Fruit fly (Drosophila melanogaster) whole organism, embryonic: ENCODE results near the gene CG33791.

Source experiments
- Ada2b ChIP-seq: fragments of 200-800 bp; sonication (Bioruptor generic); IDR thresholded peaks from 2 replicates; pipeline ENCODE4 v1.3.6; 2022; ENCODE audit warnings: missing biosample characterization, missing genetic modification characterization
- CG11398 ChIP-seq: fragments of 200-800 bp; sonication (Bioruptor generic); optimal IDR thresholded peaks from 2 replicates; lab custom pipeline; 2016; ENCODE audit warnings: missing biosample characterization, missing genetic modification characterization
- CG12744 ChIP-seq: fragments of 200-800 bp; sonication (Bioruptor generic); optimal IDR thresholded peaks from 2 replicates; lab custom pipeline; 2016; ENCODE audit warnings: missing biosample characterization, missing genetic modification characterization
- CG1529 ChIP-seq: fragments of 200-800 bp; sonication (Bioruptor generic); optimal IDR thresholded peaks from 3 replicates; lab custom pipeline; 2018; ENCODE audit warnings: missing biosample characterization, missing genetic modification characterization
- CG17361 ChIP-seq: fragments of 200-800 bp; sonication (Bioruptor generic); IDR thresholded peaks from 3 replicates; pipeline ENCODE4 v1.3.6; 2022; ENCODE audit warnings: missing biosample characterization, missing genetic modification characterization
- CG17912 ChIP-seq: fragments of 200-800 bp; sonication (Bioruptor generic); optimal IDR thresholded peaks from 2 replicates; lab custom pipeline; 2018; ENCODE audit warnings: missing biosample characterization, mild to moderate bottlenecking, missing genetic modification characterization
- CG2889 ChIP-seq: fragments of 200-800 bp; sonication (Bioruptor generic); IDR thresholded peaks from 3 replicates; pipeline ENCODE4 v1.3.6; 2022; ENCODE audit warnings: missing biosample characterization, missing genetic modification characterization
- CG3065 ChIP-seq: fragments of 200-800 bp; sonication (Bioruptor generic); optimal IDR thresholded peaks from 2 replicates; lab custom pipeline; 2016; ENCODE audit warnings: missing biosample characterization, missing genetic modification characterization
- CG33213 ChIP-seq: fragments of 200-800 bp; sonication (Bioruptor generic); optimal IDR thresholded peaks from 3 replicates; lab custom pipeline; 2016; ENCODE audit warnings: missing biosample characterization, missing genetic modification characterization
- CG6175 ChIP-seq: fragments of 200-800 bp; sonication (Bioruptor generic); IDR thresholded peaks from 3 replicates; pipeline ENCODE4 v1.3.6; 2022; ENCODE audit warnings: missing biosample characterization, missing genetic modification characterization
- CG7963 ChIP-seq: fragments of 200-800 bp; sonication (Bioruptor generic); IDR thresholded peaks from 3 replicates; pipeline ENCODE4 v1.3.6; 2022; ENCODE audit warnings: missing biosample characterization, missing genetic modification characterization; ENCODE audit not compliant: partially characterized antibody
- CrebB ChIP-seq: fragments of 200-800 bp; sonication (Bioruptor generic); optimal IDR thresholded peaks from 3 replicates; lab custom pipeline; 2018; ENCODE audit warnings: missing biosample characterization, mild to moderate bottlenecking, missing genetic modification characterization
- Dbx ChIP-seq: fragments of 200-800 bp; sonication (Bioruptor generic); IDR thresholded peaks from 3 replicates; pipeline ENCODE4 v1.3.6; 2022; ENCODE audit warnings: missing biosample characterization, missing genetic modification characterization
- Doc3 ChIP-seq: fragments of 200-800 bp; sonication (Bioruptor generic); IDR thresholded peaks from 3 replicates; pipeline ENCODE4 v1.3.6; 2022; ENCODE audit warnings: missing biosample characterization, missing genetic modification characterization; ENCODE audit not compliant: partially characterized antibody
- Elba2 ChIP-seq: fragments of 200-800 bp; sonication (Bioruptor generic); optimal IDR thresholded peaks from 3 replicates; lab custom pipeline; 2016; ENCODE audit warnings: missing biosample characterization, missing genetic modification characterization
- Fer2 ChIP-seq: fragments of 200-800 bp; sonication (Bioruptor generic); optimal IDR thresholded peaks from 2 replicates; lab custom pipeline; 2018; ENCODE audit warnings: missing biosample characterization, mild to moderate bottlenecking, missing genetic modification characterization, moderate library complexity
- Hmr ChIP-seq: fragments of 200-800 bp; sonication (Bioruptor generic); optimal IDR thresholded peaks from 3 replicates; lab custom pipeline; 2017; ENCODE audit warnings: mild to moderate bottlenecking, missing biosample characterization, missing genetic modification reagents, missing genetic modification characterization
- Mad ChIP-seq: fragments of 200-800 bp; sonication (Bioruptor generic); optimal IDR thresholded peaks from 2 replicates; lab custom pipeline; 2016; ENCODE audit warnings: missing biosample characterization, missing genetic modification characterization
- Med ChIP-seq: fragments of 200-800 bp; sonication (Bioruptor generic); peaks from one replicate; lab custom pipeline; 2016; ENCODE audit warnings: missing biosample characterization, missing genetic modification characterization, mild to moderate bottlenecking, inconsistent platforms, moderate library complexity
- NFAT ChIP-seq: fragments of 200-800 bp; sonication (Bioruptor generic); IDR thresholded peaks from 2 replicates; pipeline ENCODE4 v1.3.6; 2022; ENCODE audit warnings: missing biosample characterization, missing genetic modification characterization
- Neu2 ChIP-seq: fragments of 200-800 bp; sonication (Bioruptor generic); optimal IDR thresholded peaks from 3 replicates; lab custom pipeline; 2016; ENCODE audit warnings: missing biosample characterization, missing genetic modification characterization, borderline replicate concordance
- Poxn ChIP-seq: fragments of 200-800 bp; sonication (Bioruptor generic); IDR thresholded peaks from 2 replicates; pipeline ENCODE4 v1.3.6; 2022; ENCODE audit warnings: missing biosample characterization, missing genetic modification characterization
- TFAM ChIP-seq: fragments of 200-800 bp; sonication (Bioruptor generic); optimal IDR thresholded peaks from 2 replicates; lab custom pipeline; 2017; ENCODE audit warnings: missing biosample characterization, missing genetic modification characterization, inconsistent platforms
- Vsx1 ChIP-seq: fragments of 200-800 bp; sonication (Bioruptor generic); optimal IDR thresholded peaks from 2 replicates; lab custom pipeline; 2017; ENCODE audit warnings: missing biosample characterization, mild to moderate bottlenecking, missing genetic modification characterization, missing genetic modification reagents
- Xrp1 ChIP-seq: fragments of 200-800 bp; sonication (Bioruptor generic); IDR thresholded peaks from 2 replicates; pipeline ENCODE4 v1.3.6; 2022; ENCODE audit warnings: missing biosample characterization, missing genetic modification characterization
- btn ChIP-seq: fragments of 200-800 bp; sonication (Bioruptor generic); optimal IDR thresholded peaks from 2 replicates; lab custom pipeline; 2016; ENCODE audit warnings: missing biosample characterization, missing genetic modification characterization
- cato ChIP-seq: fragments of 200-800 bp; sonication (Bioruptor generic); optimal IDR thresholded peaks from 2 replicates; lab custom pipeline; 2016; ENCODE audit warnings: missing biosample characterization, missing genetic modification characterization, borderline replicate concordance
- chif ChIP-seq, 2 experiments: fragments of 200-800 bp; sonication (Bioruptor generic); optimal IDR thresholded peaks; 3 replicates each; lab custom pipeline; 2016; ENCODE audit warnings: missing biosample characterization in 2 of 2, missing genetic modification characterization in 2 of 2
- dan ChIP-seq: fragments of 200-800 bp; sonication (Bioruptor generic); IDR thresholded peaks from 2 replicates; pipeline ENCODE4 v1.3.6; 2022; ENCODE audit warnings: missing biosample characterization, missing genetic modification characterization
- disco-r ChIP-seq: fragments of 200-800 bp; sonication (Bioruptor generic); optimal IDR thresholded peaks from 2 replicates; lab custom pipeline; 2016; ENCODE audit warnings: missing biosample characterization, missing genetic modification characterization
- dmrt11E ChIP-seq: fragments of 200-800 bp; sonication (Bioruptor generic); optimal IDR thresholded peaks from 3 replicates; lab custom pipeline; 2018; ENCODE audit warnings: missing biosample characterization, mild to moderate bottlenecking, missing genetic modification characterization, moderate library complexity
- grau ChIP-seq: fragments of 200-800 bp; optimal IDR thresholded peaks from 3 replicates; lab custom pipeline; 2019; ENCODE audit warnings: missing biosample characterization, mild to moderate bottlenecking, missing genetic modification characterization, moderate library complexity
- gro ChIP-seq: fragments of 200-800 bp; sonication (Bioruptor generic); optimal IDR thresholded peaks from 2 replicates; lab custom pipeline; 2016; ENCODE audit warnings: missing biosample characterization, missing genetic modification characterization
- gsb ChIP-seq: fragments of 200-800 bp; sonication (Bioruptor generic); IDR thresholded peaks from 2 replicates; pipeline ENCODE4 v1.3.6; 2022; ENCODE audit warnings: missing biosample characterization, missing genetic modification characterization
- gsb-n ChIP-seq: fragments of 200-800 bp; sonication (Bioruptor generic); optimal IDR thresholded peaks from 3 replicates; lab custom pipeline; 2018; ENCODE audit warnings: missing biosample characterization, mild to moderate bottlenecking, missing genetic modification characterization
- h ChIP-seq: fragments of >200 bp; optimal IDR thresholded peaks from 2 replicates; lab custom pipeline; 2017
- hkb ChIP-seq, 2 experiments: fragments of 200-800 bp in 1 of 2; fragments of >200 bp in 1 of 2; sonication (Bioruptor generic) in 1 of 2; IDR thresholded peaks in 1 of 2; optimal IDR thresholded peaks in 1 of 2; 2 replicates each; pipeline versions ENCODE4 v1.3.6 to Lab custom; 2017 to 2022; ENCODE audit warnings: missing biosample characterization in 1 of 2, missing genetic modification characterization in 1 of 2
- ind ChIP-seq: fragments of 200-800 bp; sonication (Bioruptor generic); optimal IDR thresholded peaks from 3 replicates; lab custom pipeline; 2016; ENCODE audit warnings: missing biosample characterization, missing genetic modification characterization
- insv ChIP-seq, 2 experiments: fragments of 200-800 bp; sonication (Bioruptor generic); optimal IDR thresholded peaks; 3 replicates each; lab custom pipeline; 2016 to 2018; ENCODE audit warnings: missing biosample characterization in 2 of 2, missing genetic modification characterization in 2 of 2
- lola ChIP-seq, 3 experiments: fragments of >200 bp in 2 of 3; fragments of 200-800 bp in 1 of 3; sonication (Bioruptor generic) in 1 of 3; optimal IDR thresholded peaks; 2 replicates each; lab custom pipeline; 2017 to 2019; ENCODE audit warnings: missing biosample characterization in 3 of 3, missing genetic modification characterization in 3 of 3, mild to moderate bottlenecking in 1 of 3, moderate library complexity in 1 of 3
- lov ChIP-seq, 2 experiments: fragments of 200-800 bp in 1 of 2; fragments of >200 bp in 1 of 2; sonication (Bioruptor generic) in 1 of 2; IDR thresholded peaks in 1 of 2; optimal IDR thresholded peaks in 1 of 2; 2 replicates in 1 of 2; 3 replicates in 1 of 2; pipeline versions ENCODE4 v1.3.6 to Lab custom; 2017 to 2022; ENCODE audit warnings: missing biosample characterization in 1 of 2, missing genetic modification characterization in 1 of 2
- luna ChIP-seq: fragments of 200-800 bp; sonication (Bioruptor generic); optimal IDR thresholded peaks from 2 replicates; lab custom pipeline; 2016; ENCODE audit warnings: missing biosample characterization, missing genetic modification characterization
- mld ChIP-seq: fragments of 200-800 bp; sonication (Bioruptor generic); IDR thresholded peaks from 3 replicates; pipeline ENCODE4 v1.3.6; 2022; ENCODE audit warnings: missing biosample characterization, missing genetic modification characterization; ENCODE audit not compliant: partially characterized antibody
- p53 ChIP-seq: fragments of 200-800 bp; sonication (Bioruptor generic); optimal IDR thresholded peaks from 2 replicates; lab custom pipeline; 2016; ENCODE audit warnings: missing biosample characterization, missing genetic modification characterization
- pita ChIP-seq: fragments of 200-800 bp; sonication (Bioruptor generic); optimal IDR thresholded peaks from 2 replicates; lab custom pipeline; 2017; ENCODE audit warnings: missing biosample characterization, mild to moderate bottlenecking, missing genetic modification characterization
- unpg ChIP-seq: fragments of 200-800 bp; sonication (Bioruptor generic); optimal IDR thresholded peaks from 3 replicates; lab custom pipeline; 2018; ENCODE audit warnings: missing biosample characterization, mild to moderate bottlenecking, missing genetic modification characterization, moderate library complexity
- z ChIP-seq: fragments of 200-800 bp; sonication (Bioruptor generic); IDR thresholded peaks from 3 replicates; pipeline ENCODE4 v1.3.6; 2022; ENCODE audit warnings: missing biosample characterization, missing genetic modification characterization
- zen ChIP-seq: fragments of 200-800 bp; sonication (Bioruptor generic); optimal IDR thresholded peaks from 3 replicates; lab custom pipeline; 2018; ENCODE audit warnings: missing biosample characterization, mild to moderate bottlenecking, missing genetic modification characterization, moderate library complexity

Gene CG33791

dm6 chr3L:1591692-1592371, 10.9 kb upstream of the CG33791 start (continued):
- TF ChIP-seq Hmr (GFP tag; lab: Kevin White, UChicago): peak; percentile 94
- 0 out of 2 replicates have a peak, but pooled peaks have one; percentile 41 for TF ChIP-seq NFAT (GFP tag; lab: Robert Waterston, UW)
- no peak for TF ChIP-seq h (lab: Kevin White, UChicago)
- TF ChIP-seq Ada2b: peak; percentile 52
- peak; percentile 43 for TF ChIP-seq CG11398 (GFP tag; lab: Kevin White, UChicago)
- peak; percentile 7 for TF ChIP-seq CG17912
- TF ChIP-seq unpg: peak; percentile 65
- TF ChIP-seq CG6175: peak; percentile 26; the same call in 1 of the 3 replicates
- peak; percentile 31; the same call in 1 of the 3 replicates for TF ChIP-seq CG2889 (GFP tag; lab: Robert Waterston, UW)
- peak; percentile 75 for TF ChIP-seq CrebB (tag; lab: Kevin White, UChicago)
- no peak for TF ChIP-seq CG17361
- no peak for TF ChIP-seq disco-r (GFP tag; lab: Kevin White, UChicago)
- peak; percentile 66 for TF ChIP-seq luna (GFP tag; lab: Kevin White, UChicago)
- peak; percentile 52; the same call in 1 of the 2 replicates for TF ChIP-seq gsb (GFP tag; lab: Robert Waterston, UW)
- peak; percentile 53 for TF ChIP-seq grau (tag; lab: Kevin White, UChicago)
- TF ChIP-seq CG3065 (GFP tag; lab: Kevin White, UChicago): peak; percentile 3
- peak; percentile 71 for TF ChIP-seq CG12744 (GFP tag; lab: Kevin White, UChicago)
- TF ChIP-seq dmrt11E (tag; lab: Kevin White, UChicago): no peak
- TF ChIP-seq cato (GFP tag; lab: Kevin White, UChicago): no peak
- peak; percentile 97 for TF ChIP-seq Med (GFP tag; lab: Kevin White, UChicago)
- TF ChIP-seq btn (GFP tag; lab: Kevin White, UChicago): no peak
- no peak for TF ChIP-seq mld
- no peak for TF ChIP-seq gsb-n
- TF ChIP-seq lola (GFP tag; optimal IDR thresholded peaks at IDR 0.05; lab: Kevin White, UChicago): no peak
- peak; percentile 87; the same call in 2 of the 3 replicates for TF ChIP-seq Dbx (GFP tag; lab: Robert Waterston, UW)
- no peak for TF ChIP-seq zen (tag; lab: Kevin White, UChicago)
- no peak for TF ChIP-seq Doc3 (GFP tag; lab: Robert Waterston, UW)
- no peak for TF ChIP-seq CG7963 (GFP tag; lab: Robert Waterston, UW)
- no peak for TF ChIP-seq TFAM (GFP tag; lab: Kevin White, UChicago)
- TF ChIP-seq hkb (optimal IDR thresholded peaks at IDR 0.05; lab: Kevin White, UChicago): no peak
- peak; percentile 80 for TF ChIP-seq hkb (GFP tag; IDR thresholded peaks at IDR 0.05; lab: Robert Waterston, UW)
- TF ChIP-seq p53 (GFP tag; lab: Kevin White, UChicago): peak; percentile 12
- peak; percentile 6 for TF ChIP-seq CG1529 (GFP tag; lab: Kevin White, UChicago)
- TF ChIP-seq chif (GFP tag; optimal IDR thresholded peaks at IDR 0.05; lab: Kevin White, UChicago): peak in 1 of 2 experiments; percentile 43
- no peak for TF ChIP-seq Neu2 (GFP tag; lab: Kevin White, UChicago)
- TF ChIP-seq Poxn (GFP tag; lab: Robert Waterston, UW): peak; percentile 41; the same call in 1 of the 2 replicates
- peak; percentile 84 for TF ChIP-seq Fer2 (tag; lab: Kevin White, UChicago)
- TF ChIP-seq z (GFP tag; lab: Robert Waterston, UW): 0 out of 3 replicates have a peak, but pooled peaks have one; percentile 34
- TF ChIP-seq Mad (GFP tag; lab: Kevin White, UChicago): no peak
- TF ChIP-seq pita (GFP tag; lab: Kevin White, UChicago): no peak
- TF ChIP-seq CG33213 (GFP tag; lab: Kevin White, UChicago): peak; percentile 63
- peak; percentile 57; the same call in 1 of the 2 replicates for TF ChIP-seq Xrp1 (GFP tag; lab: Robert Waterston, UW)
- TF ChIP-seq dan (GFP tag; lab: Robert Waterston, UW): no peak
- no peak for TF ChIP-seq Elba2 (GFP tag; lab: Kevin White, UChicago)
- no peak for TF ChIP-seq gro (GFP tag; lab: Kevin White, UChicago)
- TF ChIP-seq ind: no peak
- TF ChIP-seq insv (GFP tag; optimal IDR thresholded peaks at IDR 0.05; lab: Kevin White, UChicago): peak in 1 of 2 experiments; percentile 15
- TF ChIP-seq lov (optimal IDR thresholded peaks at IDR 0.05; lab: Kevin White, UChicago): no peak
- TF ChIP-seq lov (GFP tag; IDR thresholded peaks at IDR 0.05; lab: Robert Waterston, UW): 0 out of 3 replicates have a peak, but pooled peaks have one; percentile 31
- peak; percentile 76 for TF ChIP-seq Vsx1 (GFP tag; lab: Kevin White, UChicago)
